Worm (Caenorhabditis elegans): ENCODE data around the gene R10E11.9.

DNA sequence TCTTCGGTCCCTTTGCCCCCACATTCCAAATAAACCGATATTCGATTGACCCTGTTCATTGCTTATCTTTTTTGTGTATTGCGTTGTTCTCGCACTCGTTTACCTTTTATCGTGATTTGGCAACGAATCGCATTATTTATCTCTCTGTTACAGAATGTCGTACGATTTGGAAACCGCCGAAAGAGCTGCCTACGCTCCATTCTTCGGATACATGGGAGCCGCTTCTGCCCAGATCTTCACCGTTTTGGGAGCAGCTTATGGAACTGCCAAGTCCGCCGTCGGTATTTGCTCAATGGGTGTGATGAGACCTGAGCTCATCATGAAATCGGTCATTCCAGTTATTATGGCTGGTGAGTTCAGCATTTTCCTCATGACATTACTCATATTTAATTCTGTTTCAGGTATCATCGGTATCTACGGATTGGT, 11.4 kb downstream of the R10E11.9 start, which contains the start of gene vha-2:
- TF ChIP-seq nhr-237 (tag; optimal IDR thresholded peaks at IDR 0.05) = no peak
- no peak for TF ChIP-seq unc-39 (tag; optimal IDR thresholded peaks at IDR 0.05)
- TF ChIP-seq drap-1 (GFP tag; optimal IDR thresholded peaks at IDR 0.05) = no peak
- TF ChIP-seq blmp-1 (tag; optimal IDR thresholded peaks at IDR 0.05) = no peak
- no peak for TF ChIP-seq unc-62 (GFP tag; optimal IDR thresholded peaks at IDR 0.05)
- no peak for TF ChIP-seq lsy-2 (tag; optimal IDR thresholded peaks at IDR 0.05)
- no peak for TF ChIP-seq mep-1 (tag; optimal IDR thresholded peaks at IDR 0.05)
- no peak for TF ChIP-seq snpc-4 (tag; optimal IDR thresholded peaks at IDR 0.05)
